Worm (Caenorhabditis elegans) whole organism, young adult: ENCODE results near the gene cTel54X.2.

ENCODE experiments used
- B0261.1 ChIP-seq: sonication (generic microtip); optimal IDR thresholded peaks from 2 replicates; lab custom pipeline; 2016; ENCODE audit warnings: mild to moderate bottlenecking, missing genetic modification characterization, moderate library complexity, missing compliant biosample characterization
- C17E4.6 ChIP-seq: fragments of 200-800 bp; sonication (Bioruptor generic); IDR thresholded peaks from 2 replicates; pipeline ENCODE4 v1.3.6; 2022; ENCODE audit warnings: missing genetic modification reagents, missing genetic modification characterization, missing compliant biosample characterization
- F22D6.2 ChIP-seq: sonication (generic microtip); optimal IDR thresholded peaks from 2 replicates; lab custom pipeline; 2016; ENCODE audit warnings: mild to moderate bottlenecking, missing genetic modification characterization, missing compliant biosample characterization
- F52B5.7 ChIP-seq: sonication (generic microtip); optimal IDR thresholded peaks from 2 replicates; lab custom pipeline; 2016; ENCODE audit warnings: mild to moderate bottlenecking, missing genetic modification characterization, missing compliant biosample characterization
- F55B11.4 ChIP-seq: sonication (generic microtip); optimal IDR thresholded peaks from 2 replicates; lab custom pipeline; 2016; ENCODE audit warnings: missing compliant biosample characterization, missing genetic modification characterization, borderline replicate concordance; ENCODE audit not compliant: insufficient read depth
- F57C9.4 ChIP-seq: sonication (generic microtip); optimal IDR thresholded peaks from 2 replicates; lab custom pipeline; 2017; ENCODE audit warnings: mild to moderate bottlenecking, missing genetic modification characterization, missing compliant biosample characterization
- K11D2.4 ChIP-seq: fragments of 200-800 bp; sonication (Bioruptor generic); IDR thresholded peaks from 2 replicates; pipeline ENCODE4 v1.3.6; 2022; ENCODE audit warnings: missing genetic modification reagents, missing genetic modification characterization, missing compliant biosample characterization
- T07F8.4 ChIP-seq: sonication (generic microtip); optimal IDR thresholded peaks from 2 replicates; lab custom pipeline; 2016; ENCODE audit warnings: mild to moderate bottlenecking, missing genetic modification characterization, moderate library complexity, missing compliant biosample characterization
- Y53F4B.3 ChIP-seq: fragments of 200-800 bp; sonication (Bioruptor generic); IDR thresholded peaks from 2 replicates; pipeline ENCODE4 v1.3.6; 2022; ENCODE audit warnings: missing genetic modification reagents, missing genetic modification characterization, missing compliant biosample characterization
- Y95B8A.8 ChIP-seq: fragments of 200-800 bp; sonication (Bioruptor generic); IDR thresholded peaks from 2 replicates; pipeline ENCODE4 v1.3.6; 2022; ENCODE audit warnings: missing genetic modification reagents, missing genetic modification characterization, missing compliant biosample characterization
- athp-1 ChIP-seq: sonication (generic microtip); optimal IDR thresholded peaks from 2 replicates; lab custom pipeline; 2017; ENCODE audit warnings: mild to moderate bottlenecking, missing genetic modification characterization, missing compliant biosample characterization
- attf-5 ChIP-seq: fragments of 200-800 bp; sonication (Bioruptor generic); optimal IDR thresholded peaks from 2 replicates; lab custom pipeline; 2018; ENCODE audit warnings: mild to moderate bottlenecking, missing genetic modification characterization, missing compliant biosample characterization
- attf-6 ChIP-seq: fragments of 200-800 bp; sonication (Bioruptor generic); IDR thresholded peaks from 2 replicates; pipeline ENCODE4 v1.3.6; 2022; ENCODE audit warnings: missing genetic modification reagents, missing genetic modification characterization, missing compliant biosample characterization
- ccch-3 ChIP-seq: fragments of 200-800 bp; sonication (Bioruptor generic); optimal IDR thresholded peaks from 2 replicates; lab custom pipeline; 2018; ENCODE audit warnings: mild to moderate bottlenecking, missing genetic modification characterization, missing compliant biosample characterization
- die-1 ChIP-seq: sonication (generic microtip); optimal IDR thresholded peaks from 2 replicates; lab custom pipeline; 2016; ENCODE audit warnings: missing genotype, mild to moderate bottlenecking, missing genetic modification characterization, missing compliant biosample characterization
- dpl-1 ChIP-seq: fragments of 150-350 bp; optimal IDR thresholded peaks from 2 replicates; lab custom pipeline; 2014; ENCODE audit warnings: missing biosample characterization, missing genetic modification reagents, missing genetic modification characterization
- efl-1 ChIP-seq: fragments of 150-350 bp; optimal IDR thresholded peaks from 2 replicates; lab custom pipeline; 2014; ENCODE audit warnings: missing biosample characterization, missing genetic modification reagents, missing genetic modification characterization
- ekl-4 ChIP-seq: fragments of 200-800 bp; sonication (Bioruptor generic); IDR thresholded peaks from 2 replicates; pipeline ENCODE4 v1.3.6; 2022; ENCODE audit warnings: missing genetic modification reagents, missing genetic modification characterization, missing compliant biosample characterization
- gei-17 ChIP-seq: fragments of 200-800 bp; sonication (Bioruptor generic); optimal IDR thresholded peaks from 2 replicates; lab custom pipeline; 2018; ENCODE audit warnings: mild to moderate bottlenecking, missing genetic modification characterization, missing compliant biosample characterization
- hmg-1.2 ChIP-seq: fragments of 200-800 bp; sonication (Bioruptor generic); IDR thresholded peaks from 2 replicates; pipeline ENCODE4 v1.3.6; 2022; ENCODE audit warnings: missing genetic modification reagents, missing genetic modification characterization, missing compliant biosample characterization
- hrde-1 ChIP-seq: sonication (generic microtip); optimal IDR thresholded peaks from 2 replicates; lab custom pipeline; 2016; ENCODE audit warnings: missing genetic modification characterization, mild to moderate bottlenecking, missing compliant biosample characterization, moderate library complexity, missing genotype, missing genetic modification reagents, borderline replicate concordance
- let-526 ChIP-seq: fragments of 200-800 bp; sonication (Bioruptor generic); IDR thresholded peaks from 2 replicates; pipeline ENCODE4 v1.3.6; 2022; ENCODE audit warnings: missing genetic modification reagents, missing genetic modification characterization, missing compliant biosample characterization
- let-607 ChIP-seq, 2 experiments: fragments of 200-800 bp in 1 of 2; sonication (Bioruptor generic) in 1 of 2; sonication (generic microtip) in 1 of 2; optimal IDR thresholded peaks; 2 replicates each; lab custom pipeline; 2016 to 2018; ENCODE audit warnings: mild to moderate bottlenecking in 2 of 2, missing compliant biosample characterization in 2 of 2, missing genetic modification characterization in 2 of 2, moderate library complexity in 2 of 2, missing genotype in 1 of 2
- lin-26 ChIP-seq: fragments of 200-800 bp; sonication (Bioruptor generic); IDR thresholded peaks from 2 replicates; pipeline ENCODE4 v1.3.6; 2022; ENCODE audit warnings: missing genetic modification reagents, missing genetic modification characterization, missing compliant biosample characterization
- lin-35 ChIP-seq, 3 experiments: fragments of 150-350 bp in 2 of 3; sonication (generic microtip) in 1 of 3; optimal IDR thresholded peaks; 2 replicates each; lab custom pipeline; 2014 to 2018; ENCODE audit warnings: missing biosample characterization in 3 of 3, missing genetic modification characterization in 3 of 3, missing genetic modification reagents in 3 of 3
- madf-10 ChIP-seq: sonication (generic microtip); optimal IDR thresholded peaks from 2 replicates; lab custom pipeline; 2016; ENCODE audit warnings: mild to moderate bottlenecking, missing genetic modification characterization, missing compliant biosample characterization
- madf-3 ChIP-seq: fragments of 200-800 bp; sonication (Bioruptor generic); IDR thresholded peaks from 2 replicates; pipeline ENCODE4 v1.3.6; 2022; ENCODE audit warnings: missing genetic modification reagents, missing genetic modification characterization, missing compliant biosample characterization
- madf-8 ChIP-seq: fragments of 200-800 bp; sonication (Bioruptor generic); conservative IDR thresholded peaks from 2 replicates; pipeline ENCODE4 v1.3.6; 2022; ENCODE audit warnings: missing genetic modification reagents, missing genetic modification characterization, missing compliant biosample characterization
- mes-4 ChIP-seq: sonication (generic microtip); optimal IDR thresholded peaks from 2 replicates; lab custom pipeline; 2016; ENCODE audit warnings: missing genotype, missing genetic modification characterization, missing compliant biosample characterization
- mxl-1 ChIP-seq: sonication (generic microtip); optimal IDR thresholded peaks from 2 replicates; lab custom pipeline; 2016; ENCODE audit warnings: missing genetic modification characterization, missing compliant biosample characterization
- nhr-27 ChIP-seq: fragments of 200-800 bp; sonication (Bioruptor generic); optimal IDR thresholded peaks from 2 replicates; lab custom pipeline; 2018; ENCODE audit warnings: mild to moderate bottlenecking, missing genetic modification characterization, moderate library complexity, missing compliant biosample characterization
- nhr-80 ChIP-seq: sonication (generic microtip); optimal IDR thresholded peaks from 2 replicates; lab custom pipeline; 2016; ENCODE audit warnings: missing genetic modification characterization, missing compliant biosample characterization
- pha-4 ChIP-seq: fragments of 150-350 bp; sonication (generic microtip); optimal IDR thresholded peaks from 2 replicates; lab custom pipeline; 2014; ENCODE audit warnings: missing biosample characterization, missing genetic modification reagents, missing genetic modification characterization
- sea-2 ChIP-seq: fragments of 200-800 bp; sonication (Bioruptor generic); IDR thresholded peaks from 2 replicates; pipeline ENCODE4 v1.3.6; 2022; ENCODE audit warnings: missing genetic modification characterization, missing compliant biosample characterization
- snpc-1.3 ChIP-seq: sonication (generic microtip); optimal IDR thresholded peaks from 2 replicates; lab custom pipeline; 2017; ENCODE audit warnings: missing genetic modification characterization, mild to moderate bottlenecking, missing compliant biosample characterization, antibody characterized with exemption, moderate library complexity, missing genotype, missing genetic modification reagents; ENCODE audit not compliant: insufficient read depth
- snpc-4 ChIP-seq, 5 experiments: fragments of 150-350 bp in 1 of 5; sonication (generic microtip) in 4 of 5; optimal IDR thresholded peaks; 2 replicates each; lab custom pipeline; 2014 to 2018; ENCODE audit warnings: missing genetic modification characterization in 5 of 5, missing biosample characterization in 3 of 5, antibody characterized with exemption in 2 of 5, mild to moderate bottlenecking in 2 of 5, missing compliant biosample characterization in 2 of 5, missing genotype in 2 of 5, moderate library complexity in 2 of 5, missing genetic modification reagents in 1 of 5
- unc-62 ChIP-seq: fragments of 150-350 bp; optimal IDR thresholded peaks from 2 replicates; lab custom pipeline; 2014; ENCODE audit warnings: missing biosample characterization, missing genetic modification reagents, missing genetic modification characterization
- zfh-2 ChIP-seq: fragments of 200-800 bp; sonication (Bioruptor generic); conservative IDR thresholded peaks from 2 replicates; pipeline ENCODE4 v1.3.6; 2022; ENCODE audit warnings: missing genetic modification reagents, missing genetic modification characterization, missing compliant biosample characterization
- ztf-3 ChIP-seq: fragments of 200-800 bp; sonication (Bioruptor generic); optimal IDR thresholded peaks from 2 replicates; lab custom pipeline; 2018; ENCODE audit warnings: mild to moderate bottlenecking, missing genetic modification characterization, missing compliant biosample characterization
- ztf-6 ChIP-seq: fragments of 200-800 bp; sonication (Bioruptor generic); IDR thresholded peaks from 2 replicates; pipeline ENCODE4 v1.3.6; 2022; ENCODE audit warnings: missing genetic modification reagents, missing genetic modification characterization, missing compliant biosample characterization

cTel54X.2 gene

DNA sequence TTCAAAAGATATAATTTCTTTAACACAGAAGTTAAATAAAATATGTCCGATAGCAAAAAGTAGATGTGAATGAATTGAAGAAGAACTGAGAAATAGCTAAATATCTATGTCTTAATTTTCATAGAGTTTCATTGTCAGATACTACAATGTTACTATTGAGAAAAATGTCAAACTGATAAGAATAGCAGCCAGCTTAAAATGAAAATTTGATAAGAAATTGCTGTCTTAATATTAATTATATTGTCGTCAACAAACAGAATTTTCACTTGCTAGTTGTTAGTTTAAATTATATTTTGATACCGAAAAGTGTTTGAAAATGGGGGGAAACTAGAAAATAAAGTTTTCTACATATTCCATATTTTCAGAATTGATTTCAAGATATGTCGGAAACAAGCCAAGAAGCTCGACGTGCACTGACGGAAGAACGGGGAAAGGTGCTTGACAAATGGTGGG, at the start of gene cTel54X.2, which contains the start of the genes fbxa-6 and npr-30:
Gene cTel54X.2 (plus strand): TSS at position 360 of the 453 bp plus-strand sequence.
Gene fbxa-6 (minus strand): TSS at position 179 of the 453 bp plus-strand sequence.
Gene npr-30 (plus strand): TSS at position 403 of the 453 bp plus-strand sequence.
- TF ChIP-seq C17E4.6 (GFP tag; lab: Robert Waterston, UW) (no peak), let-526 (GFP tag; lab: Robert Waterston, UW) (no peak), nhr-80 (tag; lab: Kevin White, UChicago) (peak; percentile 64)

DNA sequence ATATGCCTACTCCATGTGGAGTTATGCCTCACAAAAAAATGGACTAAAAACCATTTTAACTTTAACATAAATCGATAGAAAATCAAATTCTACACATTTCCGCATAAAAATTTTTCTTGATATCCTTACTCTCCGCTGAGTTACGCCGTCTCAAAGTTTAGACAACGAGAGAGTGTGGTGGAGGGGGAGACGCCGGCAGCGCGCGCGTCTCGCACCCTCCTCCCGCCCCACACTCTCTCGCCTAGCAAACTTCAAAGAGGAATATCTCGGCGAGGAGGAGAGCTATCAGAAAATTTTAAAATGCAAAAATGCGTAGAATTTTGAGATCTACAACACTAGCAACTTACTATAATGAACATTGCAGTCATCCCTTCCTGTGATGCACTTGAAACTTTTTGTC, 11.1 kb downstream of the cTel54X.2 start:
- TF ChIP-seq zfh-2 (GFP tag; lab: Robert Waterston, UW) (peak; percentile 57; the same call in 1 of the 2 replicates), hmg-1.2 (GFP tag; lab: Robert Waterston, UW) (peak; percentile 81), mes-4 (tag; lab: Kevin White, UChicago) (no peak)

DNA sequence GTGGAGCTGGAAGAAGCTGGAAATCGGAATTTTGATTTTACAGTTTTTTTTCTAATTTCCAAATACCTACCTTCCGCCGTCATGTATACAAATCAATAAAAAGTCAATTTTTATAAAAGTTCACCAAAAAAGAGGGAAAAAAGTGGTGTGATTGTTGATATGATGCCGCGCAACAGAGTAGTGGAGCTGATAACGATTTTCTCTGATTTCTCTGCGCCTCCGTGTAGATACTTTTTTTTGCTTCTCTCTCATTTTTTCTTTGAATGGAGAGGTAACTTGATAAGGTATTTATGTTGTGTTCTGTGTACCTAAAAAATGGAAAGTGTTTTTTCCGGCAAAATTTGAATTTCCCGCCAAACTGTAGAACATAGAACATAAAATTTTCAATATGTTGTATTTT, 11.6 kb downstream of the cTel54X.2 start, which contains the start of gene nhr-80:
Gene nhr-80 (minus strand): TSS at position 199 of the 400 bp plus-strand sequence.
- no peak for TF ChIP-seq unc-62 (GFP tag; lab: Kevin White, UChicago)
- no peak for TF ChIP-seq madf-8
- peak; percentile 89 for TF ChIP-seq nhr-80 (tag; lab: Kevin White, UChicago)
- no peak for TF ChIP-seq F57C9.4 (tag; lab: Kevin White, UChicago)
- no peak for TF ChIP-seq T07F8.4 (tag; lab: Kevin White, UChicago)

DNA sequence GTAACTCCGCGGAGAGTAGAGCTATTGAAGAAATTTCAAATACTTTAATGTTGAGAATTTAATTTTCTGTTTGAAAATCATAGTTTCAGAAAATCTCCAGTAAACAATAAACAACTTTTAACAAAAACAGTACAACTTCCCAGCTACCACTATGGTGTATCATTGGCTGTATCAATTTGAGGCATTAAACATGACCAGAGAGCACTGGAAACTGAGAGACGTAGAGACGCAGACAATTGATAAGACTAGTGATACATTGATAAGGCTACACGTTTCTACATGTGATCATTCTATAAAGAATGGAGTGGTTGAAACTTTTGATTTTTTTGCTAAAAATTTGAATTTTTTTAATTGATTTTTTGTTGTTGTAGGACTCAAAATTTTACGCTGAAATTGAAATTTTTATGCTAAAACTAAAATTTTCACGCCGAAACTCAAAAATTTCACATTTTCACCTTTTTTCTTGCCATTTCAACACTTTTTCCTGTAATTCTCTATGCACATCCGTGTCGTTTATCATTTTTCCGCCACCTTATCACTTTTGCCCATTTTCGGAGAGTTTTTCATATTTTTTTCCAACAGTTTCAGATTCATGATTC, 12.2 kb downstream of the cTel54X.2 start, which contains the start of gene H10E21.1:
Gene H10E21.1 (plus strand): TSS at position 549 of the 599 bp plus-strand sequence.
- no peak for TF ChIP-seq madf-3 (GFP tag; lab: Robert Waterston, UW)
- no peak for TF ChIP-seq ekl-4
- no peak for TF ChIP-seq ztf-6 (GFP tag; lab: Robert Waterston, UW)
- TF ChIP-seq lin-35 (GFP tag; optimal IDR thresholded peaks at IDR 0.05; lab: Kevin White, UChicago) = no peak
- TF ChIP-seq attf-5 (GFP tag; lab: Kevin White, UChicago) = peak; percentile 2
- TF ChIP-seq F57C9.4 (tag; lab: Kevin White, UChicago) = no peak
- no peak for TF ChIP-seq F22D6.2 (tag; lab: Kevin White, UChicago)
- peak; percentile 61 for TF ChIP-seq nhr-80 (tag; lab: Kevin White, UChicago)
- TF ChIP-seq athp-1 = no peak
- TF ChIP-seq K11D2.4 = no peak
- peak; percentile 81 for TF ChIP-seq hmg-1.2 (GFP tag; lab: Robert Waterston, UW)
- no peak for TF ChIP-seq ccch-3
- no peak for TF ChIP-seq snpc-4 (GFP tag; optimal IDR thresholded peaks at IDR 0.05; lab: Kevin White, UChicago)
- TF ChIP-seq snpc-4 (tag; optimal IDR thresholded peaks at IDR 0.05; lab: Kevin White, UChicago) = no peak
- no peak for TF ChIP-seq dpl-1 (GFP tag; lab: Kevin White, UChicago)
- TF ChIP-seq pha-4 (tag; lab: Kevin White, UChicago) = no peak
- TF ChIP-seq mxl-1 (tag; lab: Kevin White, UChicago) = no peak
- TF ChIP-seq F55B11.4 (tag; lab: Kevin White, UChicago) = no peak
- no peak for TF ChIP-seq F52B5.7
- TF ChIP-seq madf-10 (tag; lab: Kevin White, UChicago) = no peak
- TF ChIP-seq lin-26 (GFP tag; lab: Robert Waterston, UW) = no peak
- TF ChIP-seq attf-6 = no peak

DNA sequence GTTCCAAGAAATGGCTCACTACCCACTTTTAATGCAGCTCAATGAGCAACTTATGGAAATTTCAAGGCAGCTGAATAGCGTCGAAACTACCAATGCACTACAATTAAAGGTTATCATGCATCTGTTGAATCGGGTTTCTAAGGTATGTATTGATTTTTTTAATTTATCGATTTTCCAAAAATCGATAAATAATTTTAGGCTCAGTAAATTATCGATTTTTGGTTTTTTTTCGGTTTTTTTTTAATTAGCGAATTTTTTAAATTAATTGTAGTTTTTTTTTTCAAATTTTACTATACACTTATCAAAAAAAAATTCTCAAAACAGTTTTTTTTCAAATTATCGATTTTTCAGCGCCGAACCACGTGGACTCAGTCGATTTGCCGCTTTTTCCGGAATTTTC, 13.7 kb downstream of the cTel54X.2 start:
- no peak for TF ChIP-seq gei-17 (GFP tag; lab: Kevin White, UChicago)
- TF ChIP-seq snpc-1.3 (tag; lab: Kevin White, UChicago) = no peak
- TF ChIP-seq nhr-27 (tag; lab: Kevin White, UChicago) = no peak
- TF ChIP-seq die-1 (tag; lab: Kevin White, UChicago) = no peak
- TF ChIP-seq efl-1 = no peak
- no peak for TF ChIP-seq hrde-1
- TF ChIP-seq sea-2 (GFP tag; lab: Robert Waterston, UW) = no peak
- no peak for TF ChIP-seq attf-6
- no peak for TF ChIP-seq Y53F4B.3
- no peak for TF ChIP-seq B0261.1 (tag; lab: Kevin White, UChicago)
- no peak for TF ChIP-seq ztf-3
- no peak for TF ChIP-seq Y95B8A.8 (GFP tag; lab: Robert Waterston, UW)
- TF ChIP-seq let-607 (tag; optimal IDR thresholded peaks at IDR 0.05; lab: Kevin White, UChicago) = no peak
- TF ChIP-seq nhr-80 (tag; lab: Kevin White, UChicago) = no peak
